Worm (Caenorhabditis elegans) whole organism, L4/young adult: ENCODE data around the gene F13H10.8.

ENCODE experiments used
- dao-5 ChIP-seq: sonication (generic microtip); optimal IDR thresholded peaks from 2 replicates; lab custom pipeline; 2016; ENCODE audit warnings: missing genotype, missing genetic modification characterization, moderate library complexity, missing compliant biosample characterization
- him-1 ChIP-seq: sonication (generic microtip); optimal IDR thresholded peaks from 2 replicates; lab custom pipeline; 2016; ENCODE audit warnings: missing genotype, missing genetic modification reagents, missing genetic modification characterization, missing compliant biosample characterization

DNA sequence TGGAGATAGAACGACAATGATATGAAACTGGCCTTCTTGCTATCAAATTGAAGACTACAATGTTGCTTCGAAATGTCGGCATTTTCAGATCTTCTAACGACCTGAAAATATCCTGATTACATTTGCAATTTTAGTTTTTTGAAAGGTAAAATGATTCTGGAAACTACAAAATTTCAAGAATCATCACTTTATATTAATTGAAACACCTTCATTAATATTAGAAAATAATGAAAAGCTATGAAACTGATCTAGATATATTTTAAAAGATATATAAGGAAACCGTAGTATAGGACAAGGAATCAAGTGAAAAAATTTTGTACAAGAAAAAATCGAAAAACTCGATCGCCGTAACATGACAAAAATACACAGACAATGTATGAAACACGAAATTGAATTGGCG, 8.4 kb upstream of the F13H10.8 start, which contains the start of gene ndx-9:
- TF ChIP-seq him-1 (tag; lab: Kevin White, UChicago) (no peak), dao-5 (tag; lab: Kevin White, UChicago) (no peak)
